Fruit fly (Drosophila melanogaster) whole organism, prepupa: Measurements from ENCODE around the gene Alg2.

Experiments used
- CG11902 ChIP-seq: fragments of 200-800 bp; sonication (Bioruptor generic); optimal IDR thresholded peaks from 3 replicates; lab custom pipeline; 2016; ENCODE audit warnings: missing biosample characterization, missing genetic modification characterization
- CG16779 ChIP-seq: fragments of 200-800 bp; sonication (Bioruptor generic); optimal IDR thresholded peaks from 3 replicates; lab custom pipeline; 2017; ENCODE audit warnings: missing biosample characterization, mild to moderate bottlenecking, missing genetic modification characterization
- CG3919 ChIP-seq: fragments of 200-800 bp; sonication (Bioruptor generic); optimal IDR thresholded peaks from 3 replicates; lab custom pipeline; 2016; ENCODE audit warnings: missing biosample characterization, missing genetic modification characterization
- CG9139 ChIP-seq: fragments of 200-800 bp; sonication (Bioruptor generic); optimal IDR thresholded peaks from 3 replicates; lab custom pipeline; 2017; ENCODE audit warnings: missing biosample characterization, mild to moderate bottlenecking, missing genetic modification characterization
- Eip93F ChIP-seq: fragments of 200-800 bp; sonication (Bioruptor generic); optimal IDR thresholded peaks from 2 replicates; lab custom pipeline; 2016; ENCODE audit warnings: missing biosample characterization, mild to moderate bottlenecking, missing genetic modification characterization
- Lpt ChIP-seq: fragments of 200-800 bp; sonication (Bioruptor generic); optimal IDR thresholded peaks from 3 replicates; lab custom pipeline; 2016; ENCODE audit warnings: missing biosample characterization, missing genetic modification characterization
- cyc ChIP-seq: fragments of 200-800 bp; sonication (Bioruptor generic); optimal IDR thresholded peaks from 3 replicates; lab custom pipeline; 2016; ENCODE audit warnings: missing biosample characterization, missing genetic modification characterization
- dac ChIP-seq: fragments of 200-800 bp; sonication (Bioruptor generic); optimal IDR thresholded peaks from 2 replicates; lab custom pipeline; 2017; ENCODE audit warnings: missing biosample characterization, mild to moderate bottlenecking, missing genetic modification characterization
- vri ChIP-seq: fragments of 200-800 bp; sonication (Bioruptor generic); optimal IDR thresholded peaks from 3 replicates; lab custom pipeline; 2016; ENCODE audit warnings: missing biosample characterization, mild to moderate bottlenecking, missing genetic modification characterization

- no peak for TF ChIP-seq CG11902 (GFP tag; lab: Kevin White, UChicago)
- TF ChIP-seq CG16779 (tag; lab: Kevin White, UChicago) = no peak
- no peak for TF ChIP-seq cyc (GFP tag; lab: Kevin White, UChicago)
- no peak for TF ChIP-seq CG9139 (GFP tag; lab: Kevin White, UChicago)
- TF ChIP-seq vri (GFP tag; lab: Kevin White, UChicago) = no peak
- TF ChIP-seq Eip93F (GFP tag; lab: Kevin White, UChicago) = no peak
- no peak for TF ChIP-seq Lpt (GFP tag; lab: Kevin White, UChicago)
- TF ChIP-seq CG3919 (GFP tag; lab: Kevin White, UChicago) = no peak
- TF ChIP-seq dac (GFP tag; lab: Kevin White, UChicago) = no peak
These were observed 42.8 kb downstream of the Alg2 start, which contains the start of gene CG32284 for dm6 chr3L:3186364-3186763.
